Worm (Caenorhabditis elegans): Measurements from ENCODE around the gene F44A6.3.

- no peak for TF ChIP-seq nhr-28 (tag; optimal IDR thresholded peaks at IDR 0.05)
- no peak for TF ChIP-seq ceh-82 (tag; optimal IDR thresholded peaks at IDR 0.05)
- TF ChIP-seq nhr-237 (tag; optimal IDR thresholded peaks at IDR 0.05) = no peak
- TF ChIP-seq nhr-111 (GFP tag; optimal IDR thresholded peaks at IDR 0.05) = no peak
- no peak for TF ChIP-seq zag-1 (tag; optimal IDR thresholded peaks at IDR 0.05)
- TF ChIP-seq F26F4.8 (GFP tag; conservative IDR thresholded peaks at IDR 0.05) = no peak
- TF ChIP-seq arid-1 (GFP tag; conservative IDR thresholded peaks at IDR 0.05) = no peak
- TF ChIP-seq unc-130 (GFP tag; optimal IDR thresholded peaks at IDR 0.05) = no peak
- no peak for TF ChIP-seq egl-43 (GFP tag; IDR thresholded peaks at IDR 0.05)
- TF ChIP-seq nhr-76 (tag; optimal IDR thresholded peaks at IDR 0.05) = no peak
- no peak for TF ChIP-seq lir-3 (tag; optimal IDR thresholded peaks at IDR 0.05)
- no peak for TF ChIP-seq unc-39 (tag; optimal IDR thresholded peaks at IDR 0.05)
- TF ChIP-seq T20F7.1 (GFP tag; optimal IDR thresholded peaks at IDR 0.05) = no peak
Observed at ce11 chrX:10203501-10203900, 9.1 kb upstream of the F44A6.3 start.
